Worm (Caenorhabditis elegans) whole organism, L1 larva: ENCODE data around the gene apc-2.

Experiments
- alr-1 ChIP-seq: fragments of 200-800 bp; sonication (Bioruptor generic); optimal IDR thresholded peaks from 2 replicates; lab custom pipeline; 2018; ENCODE audit warnings: borderline replicate concordance, mild to moderate bottlenecking, missing genetic modification characterization, missing compliant biosample characterization
- efl-1 ChIP-seq, 4 experiments: fragments of 150-350 bp; optimal IDR thresholded peaks in 3 of 4; peaks in 1 of 4; 1 replicate in 1 of 4; 2 replicates in 3 of 4; lab custom pipeline; 2014; ENCODE audit warnings: missing biosample characterization in 2 of 4, missing genetic modification characterization in 2 of 4, missing genetic modification reagents in 2 of 4
- egl-27 ChIP-seq, 2 experiments: fragments of 150-350 bp in 1 of 2; sonication (generic microtip); optimal IDR thresholded peaks; 3 replicates each; lab custom pipeline; 2017 to 2018; ENCODE audit warnings: missing biosample characterization in 2 of 2, missing genetic modification characterization in 2 of 2, missing genetic modification reagents in 2 of 2
- elt-2 ChIP-seq: sonication (generic microtip); optimal IDR thresholded peaks from 2 replicates; lab custom pipeline; 2016; ENCODE audit warnings: missing genetic modification characterization, mild to moderate bottlenecking, inconsistent platforms, missing compliant biosample characterization, missing genetic modification reagents
- ets-5 ChIP-seq: fragments of 200-800 bp; sonication (Bioruptor generic); IDR thresholded peaks from 2 replicates; pipeline ENCODE4 v1.3.6; 2022; ENCODE audit warnings: missing genetic modification characterization, missing compliant biosample characterization
- mep-1 ChIP-seq: fragments of 150-350 bp; optimal IDR thresholded peaks from 2 replicates; lab custom pipeline; 2014; ENCODE audit warnings: missing biosample characterization, missing genetic modification characterization
- nhr-11 ChIP-seq: fragments of 150-350 bp; optimal IDR thresholded peaks from 2 replicates; lab custom pipeline; 2014; ENCODE audit warnings: missing biosample characterization, missing genetic modification characterization
- nhr-47 ChIP-seq: sonication (generic microtip); optimal IDR thresholded peaks from 2 replicates; lab custom pipeline; 2016; ENCODE audit warnings: mild to moderate bottlenecking, missing genetic modification characterization, moderate library complexity, missing compliant biosample characterization
- nhr-77 ChIP-seq: fragments of 150-350 bp; optimal IDR thresholded peaks from 2 replicates; lab custom pipeline; 2014; ENCODE audit warnings: missing biosample characterization, missing genetic modification characterization
- snpc-4 ChIP-seq: fragments of 150-350 bp; optimal IDR thresholded peaks from 2 replicates; lab custom pipeline; 2014; ENCODE audit warnings: missing biosample characterization, missing genetic modification characterization
- sptf-1 ChIP-seq: fragments of 150-350 bp; optimal IDR thresholded peaks from 2 replicates; lab custom pipeline; 2014; ENCODE audit warnings: missing biosample characterization, missing genetic modification characterization
- unc-86 ChIP-seq: sonication (generic microtip); optimal IDR thresholded peaks from 2 replicates; lab custom pipeline; 2016; ENCODE audit warnings: missing genetic modification characterization, missing compliant biosample characterization

ce11 chrIII:8129195-8129594, 48.8 kb downstream of the apc-2 start:
- TF ChIP-seq unc-86 (tag; lab: Kevin White, UChicago) (no peak), alr-1 (tag; lab: Kevin White, UChicago) (no peak), elt-2 (tag; lab: Kevin White, UChicago) (no peak), ets-5 (GFP tag; lab: Robert Waterston, UW) (no peak), egl-27 (tag; optimal IDR thresholded peaks at IDR 0.05; lab: Kevin White, UChicago) (no peak), nhr-11 (tag; lab: Kevin White, UChicago) (no peak), snpc-4 (no peak), nhr-77 (tag; lab: Kevin White, UChicago) (no peak), efl-1 (optimal IDR thresholded peaks at IDR 0.05; lab: Kevin White, UChicago) (no peak), efl-1 (GFP tag; optimal IDR thresholded peaks at IDR 0.05 in 1 of 2; lab: Kevin White, UChicago) (no peak), mep-1 (no peak), nhr-47 (tag; lab: Kevin White, UChicago) (no peak), sptf-1 (tag; lab: Kevin White, UChicago) (no peak)
